Worm (Caenorhabditis elegans) whole organism, L2 larva: Measurements from ENCODE around the gene H43E16.1.

Experiments
- aly-2 ChIP-seq: fragments of 150-350 bp; optimal IDR thresholded peaks from 2 replicates; lab custom pipeline; 2014; ENCODE audit warnings: missing biosample characterization, missing genetic modification characterization
- ama-1 ChIP-seq: fragments of 150-350 bp; optimal IDR thresholded peaks from 2 replicates; lab custom pipeline; 2018; ENCODE audit warnings: inconsistent platforms
- blmp-1 ChIP-seq: sonication (generic microtip); optimal IDR thresholded peaks from 2 replicates; lab custom pipeline; 2017; ENCODE audit warnings: missing genetic modification characterization, mild to moderate bottlenecking, missing compliant biosample characterization, antibody characterized with exemption, moderate library complexity; ENCODE audit not compliant: insufficient read depth
- ceh-82 ChIP-seq: fragments of 150-350 bp; optimal IDR thresholded peaks from 2 replicates; lab custom pipeline; 2014; ENCODE audit warnings: missing biosample characterization, missing genetic modification characterization
- elt-1 ChIP-seq: fragments of 150-350 bp; optimal IDR thresholded peaks from 2 replicates; lab custom pipeline; 2014; ENCODE audit warnings: missing biosample characterization, missing genetic modification characterization
- nhr-23 ChIP-seq: fragments of 150-350 bp; optimal IDR thresholded peaks from 2 replicates; lab custom pipeline; 2014; ENCODE audit warnings: missing biosample characterization, missing genetic modification reagents, missing genetic modification characterization
- nhr-237 ChIP-seq: fragments of 150-350 bp; optimal IDR thresholded peaks from 2 replicates; lab custom pipeline; 2014; ENCODE audit warnings: missing biosample characterization, missing genetic modification characterization
- unc-39 ChIP-seq: fragments of 150-350 bp; optimal IDR thresholded peaks from 2 replicates; lab custom pipeline; 2014; ENCODE audit warnings: missing biosample characterization, missing genetic modification characterization

ce11 chrII:6649026-6649425 lies 25.0 kb upstream of the H43E16.1 start, which contains the start of gene oig-8:
- no peak for TF ChIP-seq elt-1 (tag; lab: Kevin White, UChicago)
- no peak for TF ChIP-seq aly-2 (tag; lab: Kevin White, UChicago)
- TF ChIP-seq nhr-23 (tag; lab: Kevin White, UChicago): no peak
- no peak for TF ChIP-seq ceh-82 (tag; lab: Kevin White, UChicago)
- TF ChIP-seq ama-1: no peak
- no peak for TF ChIP-seq unc-39 (tag; lab: Kevin White, UChicago)
- no peak for TF ChIP-seq nhr-237 (tag; lab: Kevin White, UChicago)
- TF ChIP-seq blmp-1 (tag; lab: Kevin White, UChicago): no peak
